Worm (Caenorhabditis elegans): ENCODE data around the gene igcm-4.

- TF ChIP-seq fos-1 (tag; optimal IDR thresholded peaks at IDR 0.05) (no peak), nhr-76 (tag; optimal IDR thresholded peaks at IDR 0.05) (no peak)
These were observed 24.6 kb downstream of the igcm-4 start for ce11 chrX:2021558-2021957.
